Fruit fly (Drosophila melanogaster): ENCODE measurements around the gene CG12716.

Gene CG12716

DNA sequence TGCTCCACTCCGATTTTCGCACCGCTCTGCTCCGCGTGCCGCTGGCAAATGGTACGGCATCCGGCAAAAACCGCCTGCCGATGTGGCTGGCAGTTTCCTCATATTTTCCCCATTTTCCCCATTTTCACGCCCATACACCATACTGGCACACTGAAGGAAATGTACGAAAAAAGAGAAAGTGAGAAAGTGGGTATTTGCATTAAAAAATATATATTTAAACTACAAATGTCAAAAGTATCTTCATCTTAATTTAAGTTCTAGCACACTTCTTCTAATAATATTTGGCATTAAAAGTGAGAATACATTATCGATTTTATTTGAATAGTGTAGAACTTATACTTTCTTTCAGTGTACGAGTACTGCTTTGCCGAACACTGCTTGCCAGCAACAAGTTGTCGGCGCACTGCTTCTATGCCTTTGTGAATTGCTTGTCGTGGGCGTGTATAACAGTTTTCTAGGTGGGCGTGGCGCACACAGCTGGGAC, 18.6 kb downstream of the CG12716 start, which contains the start of gene hec (continued):
- TF ChIP-seq lilli (GFP tag; optimal IDR thresholded peaks at IDR 0.05) = peak; percentile 14
- no peak for TF ChIP-seq psq (GFP tag; optimal IDR thresholded peaks at IDR 0.05)
- TF ChIP-seq CG4820 (GFP tag; optimal IDR thresholded peaks at IDR 0.05) = no peak
- no peak for TF ChIP-seq CG14050 (GFP tag; IDR thresholded peaks at IDR 0.05)
- TF ChIP-seq CG6654 (GFP tag; optimal IDR thresholded peaks at IDR 0.05) = no peak
- no peak for TF ChIP-seq al (GFP tag; IDR thresholded peaks at IDR 0.05)
- no peak for TF ChIP-seq CG6765 (GFP tag; optimal IDR thresholded peaks at IDR 0.05)
- peak; percentile 7 for TF ChIP-seq CG7556 (GFP tag; optimal IDR thresholded peaks at IDR 0.05)
- TF ChIP-seq Fer3 (tag; optimal IDR thresholded peaks at IDR 0.05) = peak; percentile 25
- no peak for TF ChIP-seq CG2889 (GFP tag; IDR thresholded peaks at IDR 0.05)
- no peak for TF ChIP-seq zen (tag; optimal IDR thresholded peaks at IDR 0.05)
- TF ChIP-seq pum (GFP tag; optimal IDR thresholded peaks at IDR 0.05) = no peak
- TF ChIP-seq NC2β (GFP tag; optimal IDR thresholded peaks at IDR 0.05) = no peak
- 0 out of 2 replicates have a peak, but pooled peaks have one; percentile 14 for TF ChIP-seq CG9215 (GFP tag; IDR thresholded peaks at IDR 0.05)
- no peak for TF ChIP-seq CG4707 (GFP tag; optimal IDR thresholded peaks at IDR 0.05)
- TF ChIP-seq CG15269 (tag; optimal IDR thresholded peaks at IDR 0.05) = peak; percentile 31
- peak; percentile 18 for TF ChIP-seq nmo (GFP tag; optimal IDR thresholded peaks at IDR 0.05)
- no peak for TF ChIP-seq cwo (GFP tag; optimal IDR thresholded peaks at IDR 0.05)
- TF ChIP-seq Dip3 (GFP tag; optimal IDR thresholded peaks at IDR 0.05) = no peak
- TF ChIP-seq slbo (GFP tag; IDR thresholded peaks at IDR 0.05) = peak; percentile 50; the same call in 1 of the 2 replicates
- no peak for TF ChIP-seq slp2 (GFP tag; optimal IDR thresholded peaks at IDR 0.05)
- no peak for TF ChIP-seq usp (GFP tag; optimal IDR thresholded peaks at IDR 0.05)
- TF ChIP-seq HHEX (GFP tag; optimal IDR thresholded peaks at IDR 0.05) = peak; percentile 22
- no peak for TF ChIP-seq klu (GFP tag; IDR thresholded peaks at IDR 0.05)
- TF ChIP-seq CG17385 (GFP tag; optimal IDR thresholded peaks at IDR 0.05) = no peak
- TF ChIP-seq fu2 (GFP tag; optimal IDR thresholded peaks at IDR 0.05) = no peak
- TF ChIP-seq peb (GFP tag; IDR thresholded peaks at IDR 0.05) = no peak
- no peak for TF ChIP-seq h (optimal IDR thresholded peaks at IDR 0.05)
- TF ChIP-seq salm (tag; optimal IDR thresholded peaks at IDR 0.05) = no peak
- no peak for TF ChIP-seq CG10462 (GFP tag; optimal IDR thresholded peaks at IDR 0.05)
- TF ChIP-seq CoRest (tag; optimal IDR thresholded peaks at IDR 0.05) = peak; percentile 9
- no peak for TF ChIP-seq CG11560 (tag; IDR thresholded peaks at IDR 0.05)
- no peak for TF ChIP-seq Hand (GFP tag; optimal IDR thresholded peaks at IDR 0.05)
- TF ChIP-seq Hr39 (optimal IDR thresholded peaks at IDR 0.05) = no peak
- TF ChIP-seq dan (GFP tag; IDR thresholded peaks at IDR 0.05) = no peak
- no peak for TF ChIP-seq ash1 (GFP tag; optimal IDR thresholded peaks at IDR 0.05)
- TF ChIP-seq ssp (GFP tag; IDR thresholded peaks at IDR 0.05) = no peak
- no peak for TF ChIP-seq CG11085 (GFP tag; IDR thresholded peaks at IDR 0.05)
- peak; percentile 16 for TF ChIP-seq CG3281 (GFP tag; optimal IDR thresholded peaks at IDR 0.05)
- TF ChIP-seq CG16813 (GFP tag; IDR thresholded peaks at IDR 0.05; ENCODE audit: partially characterized antibody) = no peak
- peak; percentile 12 for TF ChIP-seq CG13296 (GFP tag; optimal IDR thresholded peaks at IDR 0.05)
- no peak for TF ChIP-seq CG5245 (GFP tag; optimal IDR thresholded peaks at IDR 0.05)
- no peak for TF ChIP-seq lola (GFP tag; optimal IDR thresholded peaks at IDR 0.05)
- TF ChIP-seq CG17361 (GFP tag; IDR thresholded peaks at IDR 0.05) = no peak
- no peak for TF ChIP-seq CG8388 (GFP tag; optimal IDR thresholded peaks at IDR 0.05)
- TF ChIP-seq CG32532 (GFP tag; IDR thresholded peaks at IDR 0.05) = 0 out of 2 replicates have a peak, but pooled peaks have one; percentile 9
- TF ChIP-seq Hmx (GFP tag; optimal IDR thresholded peaks at IDR 0.05) = no peak
- TF ChIP-seq Ets65A (GFP tag) = peak; percentile 39
- TF ChIP-seq Trl (optimal IDR thresholded peaks at IDR 0.05) = no peak
- no peak for TF ChIP-seq Trl (GFP tag; optimal IDR thresholded peaks at IDR 0.05)
